Worm (Caenorhabditis elegans) whole organism, early embryonic: ENCODE data around the gene K04C2.7.

ENCODE experiments used
- F13C5.2 ChIP-seq: sonication (generic microtip); optimal IDR thresholded peaks from 2 replicates; lab custom pipeline; 2017; ENCODE audit warnings: mild to moderate bottlenecking, missing genetic modification characterization, inconsistent platforms, missing compliant biosample characterization
- aly-1 ChIP-seq: sonication (generic microtip); optimal IDR thresholded peaks from 2 replicates; lab custom pipeline; 2016; ENCODE audit warnings: missing genetic modification characterization, missing compliant biosample characterization
- ama-1 ChIP-seq: fragments of 150-350 bp; optimal IDR thresholded peaks from 2 replicates; lab custom pipeline; 2014
- flt-1 ChIP-seq: fragments of 200-800 bp; sonication (Bioruptor generic); IDR thresholded peaks from 2 replicates; pipeline ENCODE4 v1.3.6; 2022; ENCODE audit warnings: missing genetic modification characterization, missing compliant biosample characterization
- hmbx-1 ChIP-seq: sonication (generic microtip); optimal IDR thresholded peaks from 2 replicates; lab custom pipeline; 2016; ENCODE audit warnings: mild to moderate bottlenecking, missing genetic modification characterization, missing compliant biosample characterization
- pes-1 ChIP-seq: fragments of 200-800 bp; sonication (Bioruptor generic); IDR thresholded peaks from 2 replicates; pipeline ENCODE4 v1.3.6; 2022; ENCODE audit warnings: missing genetic modification reagents, missing genetic modification characterization, missing compliant biosample characterization
- sea-1 ChIP-seq: fragments of 200-800 bp; sonication (Bioruptor generic); conservative IDR thresholded peaks from 2 replicates; pipeline ENCODE4 v1.3.6; 2022; ENCODE audit warnings: missing genetic modification characterization, missing compliant biosample characterization

DNA sequence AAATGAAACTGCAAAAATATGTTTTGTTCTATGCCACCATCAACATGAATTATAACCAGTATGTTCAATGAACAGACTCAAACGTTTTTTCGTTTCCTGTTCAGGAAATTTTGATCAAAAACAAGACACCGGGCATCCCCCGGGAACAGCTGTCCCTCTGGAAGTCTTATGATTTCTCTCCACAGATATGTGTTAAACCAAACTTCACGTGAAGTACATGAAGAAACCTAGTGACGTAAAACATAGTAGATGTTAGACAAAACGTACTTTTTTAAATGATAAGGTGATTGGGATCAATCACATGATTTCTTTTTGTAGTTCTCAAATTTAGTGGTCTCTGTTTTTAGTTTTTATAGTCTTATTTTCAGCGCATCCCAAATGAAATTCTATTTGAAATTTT is 17.6 kb downstream of the K04C2.7 start:
- TF ChIP-seq ama-1 (lab: Kevin White, UChicago) (no peak), hmbx-1 (tag; lab: Kevin White, UChicago) (no peak), F13C5.2 (tag; lab: Kevin White, UChicago) (no peak), flt-1 (GFP tag; lab: Robert Waterston, UW) (no peak), pes-1 (GFP tag; lab: Robert Waterston, UW) (no peak), aly-1 (tag; lab: Kevin White, UChicago) (no peak), sea-1 (GFP tag; lab: Robert Waterston, UW) (no peak)
